Fruit fly (Drosophila melanogaster) whole organism, embryonic: Measurements from ENCODE around the gene Nasp.

Source experiments
- Atf3 ChIP-seq: fragments of 200-800 bp; sonication (Bioruptor generic); optimal IDR thresholded peaks from 3 replicates; lab custom pipeline; 2016; ENCODE audit warnings: missing biosample characterization, missing genetic modification characterization
- CG14014 ChIP-seq: fragments of 200-800 bp; sonication (Bioruptor generic); IDR thresholded peaks from 2 replicates; pipeline ENCODE4 v1.3.6; 2022; ENCODE audit warnings: missing biosample characterization, missing genetic modification characterization
- CG14710 ChIP-seq: fragments of 200-800 bp; sonication (Bioruptor generic); optimal IDR thresholded peaks from 3 replicates; lab custom pipeline; 2019; ENCODE audit warnings: missing biosample characterization, mild to moderate bottlenecking, missing genetic modification characterization, moderate library complexity
- CG42726 ChIP-seq: fragments of 200-800 bp; sonication (Bioruptor generic); IDR thresholded peaks from 2 replicates; pipeline ENCODE4 v1.3.6; 2022; ENCODE audit warnings: missing biosample characterization, missing genetic modification characterization; ENCODE audit not compliant: partially characterized antibody
- CG8089 ChIP-seq: fragments of 200-800 bp; sonication (Bioruptor generic); optimal IDR thresholded peaks from 3 replicates; lab custom pipeline; 2016; ENCODE audit warnings: missing biosample characterization, missing genetic modification characterization
- Dad ChIP-seq: fragments of 200-800 bp; sonication (Bioruptor generic); optimal IDR thresholded peaks from 3 replicates; lab custom pipeline; 2016; ENCODE audit warnings: missing biosample characterization, missing genetic modification characterization
- Hr3 ChIP-seq: fragments of 200-800 bp; sonication (Bioruptor generic); optimal IDR thresholded peaks from 3 replicates; lab custom pipeline; 2016; ENCODE audit warnings: missing biosample characterization, missing genetic modification characterization
- Hr39 ChIP-seq: fragments of >200 bp; optimal IDR thresholded peaks from 2 replicates; lab custom pipeline; 2017

- TF ChIP-seq CG8089 (GFP tag; lab: Kevin White, UChicago) (no peak), CG14014 (GFP tag; lab: Robert Waterston, UW) (no peak), Hr3 (GFP tag; lab: Kevin White, UChicago) (no peak), Hr39 (lab: Kevin White, UChicago) (no peak), CG42726 (GFP tag; lab: Robert Waterston, UW) (no peak), Atf3 (GFP tag; lab: Kevin White, UChicago) (no peak), CG14710 (no peak), Dad (GFP tag; lab: Kevin White, UChicago) (no peak)
Measured at dm6 chr3R:8705323-8706097, 42.1 kb upstream of the Nasp start.
